Fruit fly (Drosophila melanogaster) whole organism, pupa: ENCODE results near the gene L2HGDH.

Experiments
- CG10348 ChIP-seq: fragments of 200-800 bp; sonication (Bioruptor generic); IDR thresholded peaks from 2 replicates; pipeline ENCODE4 v1.3.6; 2022; ENCODE audit warnings: missing biosample characterization, missing genetic modification characterization
- CG12605 ChIP-seq: fragments of 200-800 bp; sonication (Bioruptor generic); IDR thresholded peaks from 2 replicates; pipeline ENCODE4 v1.3.6; 2022; ENCODE audit warnings: missing biosample characterization, missing genetic modification characterization
- CG15710 ChIP-seq: fragments of 200-800 bp; sonication (Bioruptor generic); optimal IDR thresholded peaks from 2 replicates; lab custom pipeline; 2018; ENCODE audit warnings: missing biosample characterization, mild to moderate bottlenecking, missing genetic modification characterization, moderate library complexity
- CG32121 ChIP-seq: fragments of 200-800 bp; sonication (Bioruptor generic); IDR thresholded peaks from 2 replicates; pipeline ENCODE4 v1.3.6; 2022; ENCODE audit warnings: missing biosample characterization, missing genetic modification characterization
- D1 ChIP-seq: fragments of 200-800 bp; sonication (Bioruptor generic); optimal IDR thresholded peaks from 2 replicates; lab custom pipeline; 2018; ENCODE audit warnings: missing biosample characterization, mild to moderate bottlenecking, missing genetic modification characterization, moderate library complexity
- EcR ChIP-seq: fragments of 200-800 bp; sonication (Bioruptor generic); optimal IDR thresholded peaks from 3 replicates; lab custom pipeline; 2019; ENCODE audit warnings: missing biosample characterization, missing genetic modification characterization, mild to moderate bottlenecking, moderate library complexity, missing genetic modification reagents
- Ets98B ChIP-seq: fragments of 200-800 bp; sonication (Bioruptor generic); IDR thresholded peaks from 2 replicates; pipeline ENCODE4 v1.3.6; 2022; ENCODE audit warnings: missing biosample characterization, missing genetic modification characterization
- Pif1B ChIP-seq: fragments of 200-800 bp; sonication (Bioruptor generic); optimal IDR thresholded peaks from 3 replicates; lab custom pipeline; 2016; ENCODE audit warnings: missing biosample characterization, missing genetic modification characterization
- gl ChIP-seq: fragments of 200-800 bp; sonication (Bioruptor generic); optimal IDR thresholded peaks from 2 replicates; lab custom pipeline; 2018; ENCODE audit warnings: missing biosample characterization, mild to moderate bottlenecking, missing genetic modification characterization

dm6 chr2L:18951674-18952073, 22.6 kb downstream of the L2HGDH start, which contains the start of gene Nedd8:
- no peak for TF ChIP-seq CG10348 (GFP tag; lab: Robert Waterston, UW)
- TF ChIP-seq Ets98B (GFP tag; lab: Robert Waterston, UW), result no peak
- no peak for TF ChIP-seq CG32121 (GFP tag; lab: Robert Waterston, UW)
- no peak for TF ChIP-seq CG15710 (tag; lab: Kevin White, UChicago)
- no peak for TF ChIP-seq gl (tag; lab: Kevin White, UChicago)
- TF ChIP-seq Pif1B, result no peak
- no peak for TF ChIP-seq CG12605 (GFP tag; lab: Robert Waterston, UW)
- no peak for TF ChIP-seq EcR (GFP tag; lab: Kevin White, UChicago)
- TF ChIP-seq D1, result no peak
